Fruit fly (Drosophila melanogaster) whole organism, embryonic: ENCODE data around the gene CG6790.

Source experiments
- Ada2b ChIP-seq: fragments of 200-800 bp; sonication (Bioruptor generic); IDR thresholded peaks from 2 replicates; pipeline ENCODE4 v1.3.6; 2022; ENCODE audit warnings: missing biosample characterization, missing genetic modification characterization
- CG10366 ChIP-seq: fragments of 200-800 bp; sonication (Bioruptor generic); IDR thresholded peaks from 2 replicates; pipeline ENCODE4 v1.3.6; 2022; ENCODE audit warnings: missing biosample characterization, missing genetic modification characterization
- CG11560 ChIP-seq: fragments of 200-800 bp; sonication (Bioruptor generic); IDR thresholded peaks from 3 replicates; pipeline ENCODE4 v1.3.6; 2022; ENCODE audit warnings: missing biosample characterization, missing genetic modification characterization
- CG12659 ChIP-seq: fragments of 200-800 bp; sonication (Bioruptor generic); optimal IDR thresholded peaks from 3 replicates; lab custom pipeline; 2017; ENCODE audit warnings: mild to moderate bottlenecking, missing biosample characterization, missing genetic modification reagents, missing genetic modification characterization
- CG13287 ChIP-seq: fragments of 200-800 bp; sonication (Bioruptor generic); IDR thresholded peaks from 2 replicates; pipeline ENCODE4 v1.3.6; 2022; ENCODE audit warnings: missing biosample characterization, missing genetic modification characterization; ENCODE audit not compliant: partially characterized antibody
- CG17328 ChIP-seq: fragments of 200-800 bp; sonication (Bioruptor generic); IDR thresholded peaks from 2 replicates; pipeline ENCODE4 v1.3.6; 2022; ENCODE audit warnings: missing biosample characterization, missing genetic modification characterization
- CG2120 ChIP-seq: fragments of 200-800 bp; sonication (Bioruptor generic); optimal IDR thresholded peaks from 3 replicates; lab custom pipeline; 2016; ENCODE audit warnings: missing biosample characterization, missing genetic modification characterization
- CG31365 ChIP-seq: fragments of 200-800 bp; sonication (Bioruptor generic); optimal IDR thresholded peaks from 2 replicates; lab custom pipeline; 2018; ENCODE audit warnings: missing biosample characterization, mild to moderate bottlenecking, missing genetic modification characterization
- CG32772 ChIP-seq: fragments of 200-800 bp; sonication (Bioruptor generic); IDR thresholded peaks from 2 replicates; pipeline ENCODE4 v1.3.6; 2022; ENCODE audit warnings: missing biosample characterization, missing genetic modification characterization
- CG3407 ChIP-seq: fragments of 200-800 bp; sonication (Bioruptor generic); optimal IDR thresholded peaks from 2 replicates; lab custom pipeline; 2018; ENCODE audit warnings: missing biosample characterization, mild to moderate bottlenecking, missing genetic modification characterization
- CG34224 ChIP-seq: fragments of 200-800 bp; sonication (Bioruptor generic); IDR thresholded peaks from 3 replicates; pipeline ENCODE4 v1.3.6; 2022; ENCODE audit warnings: missing biosample characterization, missing genetic modification characterization; ENCODE audit not compliant: partially characterized antibody
- CG4360 ChIP-seq: fragments of 200-800 bp; sonication (Bioruptor generic); IDR thresholded peaks from 2 replicates; pipeline ENCODE4 v1.3.6; 2022; ENCODE audit warnings: missing biosample characterization, missing genetic modification characterization
- CG6272 ChIP-seq: fragments of 200-800 bp; sonication (Bioruptor generic); IDR thresholded peaks from 2 replicates; pipeline ENCODE4 v1.3.6; 2022; ENCODE audit warnings: missing biosample characterization, missing genetic modification characterization
- CG6813 ChIP-seq: fragments of 200-800 bp; sonication (Bioruptor generic); optimal IDR thresholded peaks from 2 replicates; lab custom pipeline; 2017; ENCODE audit warnings: missing biosample characterization, missing genetic modification characterization, mild to moderate bottlenecking, moderate library complexity, missing genetic modification reagents
- CG7786 ChIP-seq: fragments of 200-800 bp; sonication (Bioruptor generic); optimal IDR thresholded peaks from 2 replicates; lab custom pipeline; 2016; ENCODE audit warnings: missing biosample characterization, missing genetic modification characterization
- CG7839 ChIP-seq: fragments of 200-800 bp; sonication (Bioruptor generic); optimal IDR thresholded peaks from 3 replicates; lab custom pipeline; 2018; ENCODE audit warnings: missing biosample characterization, mild to moderate bottlenecking, missing genetic modification characterization, moderate library complexity
- Dad ChIP-seq: fragments of 200-800 bp; sonication (Bioruptor generic); optimal IDR thresholded peaks from 3 replicates; lab custom pipeline; 2016; ENCODE audit warnings: missing biosample characterization, missing genetic modification characterization
- Dp ChIP-seq: fragments of 200-800 bp; sonication (Bioruptor generic); optimal IDR thresholded peaks from 2 replicates; lab custom pipeline; 2018; ENCODE audit warnings: missing biosample characterization, mild to moderate bottlenecking, missing genetic modification characterization, moderate library complexity
- Elba2 ChIP-seq: fragments of 200-800 bp; sonication (Bioruptor generic); optimal IDR thresholded peaks from 3 replicates; lab custom pipeline; 2016; ENCODE audit warnings: missing biosample characterization, missing genetic modification characterization
- Ets65A ChIP-seq: fragments of 200-800 bp; sonication (Bioruptor generic); peaks from one replicate; lab custom pipeline; 2016; ENCODE audit warnings: missing biosample characterization, missing genetic modification characterization
- HmgZ ChIP-seq: fragments of 200-800 bp; sonication (Bioruptor generic); optimal IDR thresholded peaks from 2 replicates; lab custom pipeline; 2018; ENCODE audit warnings: missing biosample characterization, mild to moderate bottlenecking, missing genetic modification characterization
- Hmr ChIP-seq: fragments of 200-800 bp; sonication (Bioruptor generic); optimal IDR thresholded peaks from 3 replicates; lab custom pipeline; 2017; ENCODE audit warnings: mild to moderate bottlenecking, missing biosample characterization, missing genetic modification reagents, missing genetic modification characterization
- Med ChIP-seq: fragments of 200-800 bp; sonication (Bioruptor generic); peaks from one replicate; lab custom pipeline; 2016; ENCODE audit warnings: missing biosample characterization, missing genetic modification characterization, mild to moderate bottlenecking, inconsistent platforms, moderate library complexity
- Meics ChIP-seq: fragments of 200-800 bp; sonication (Bioruptor generic); optimal IDR thresholded peaks from 2 replicates; lab custom pipeline; 2017; ENCODE audit warnings: missing biosample characterization, mild to moderate bottlenecking, missing genetic modification characterization
- Neu2 ChIP-seq: fragments of 200-800 bp; sonication (Bioruptor generic); optimal IDR thresholded peaks from 3 replicates; lab custom pipeline; 2016; ENCODE audit warnings: missing biosample characterization, missing genetic modification characterization, borderline replicate concordance
- Oaz ChIP-seq: fragments of 200-800 bp; sonication (Bioruptor generic); IDR thresholded peaks from 2 replicates; pipeline ENCODE4 v1.3.6; 2022; ENCODE audit warnings: missing biosample characterization, missing genetic modification characterization
- Oli ChIP-seq: fragments of 200-800 bp; sonication (Bioruptor generic); optimal IDR thresholded peaks from 2 replicates; lab custom pipeline; 2018; ENCODE audit warnings: missing biosample characterization, mild to moderate bottlenecking, missing genetic modification characterization, moderate library complexity
- Pdp1 ChIP-seq, 2 experiments: fragments of 200-800 bp; sonication (Bioruptor generic); optimal IDR thresholded peaks; 3 replicates each; lab custom pipeline; 2016; ENCODE audit warnings: missing biosample characterization in 2 of 2, missing genetic modification characterization in 2 of 2, mild to moderate bottlenecking in 1 of 2, moderate library complexity in 1 of 2
- Taf1 ChIP-seq: fragments of 200-800 bp; sonication (Bioruptor generic); IDR thresholded peaks from 2 replicates; pipeline ENCODE4 v1.3.6; 2022; ENCODE audit warnings: missing biosample characterization, missing genetic modification characterization
- Xbp1 ChIP-seq: fragments of 200-800 bp; sonication (Bioruptor generic); optimal IDR thresholded peaks from 3 replicates; lab custom pipeline; 2016; ENCODE audit warnings: missing biosample characterization, mild to moderate bottlenecking, missing genetic modification characterization
- aop ChIP-seq: fragments of 200-800 bp; sonication (Bioruptor generic); IDR thresholded peaks from 2 replicates; pipeline ENCODE4 v1.3.6; 2022; ENCODE audit warnings: missing biosample characterization, missing genetic modification characterization
- ash1 ChIP-seq: fragments of 200-800 bp; sonication (Bioruptor generic); optimal IDR thresholded peaks from 2 replicates; lab custom pipeline; 2018; ENCODE audit warnings: missing biosample characterization, mild to moderate bottlenecking, missing genetic modification characterization
- corto ChIP-seq: fragments of 200-800 bp; sonication (Bioruptor generic); optimal IDR thresholded peaks from 2 replicates; lab custom pipeline; 2016; ENCODE audit warnings: missing biosample characterization, mild to moderate bottlenecking, missing genetic modification characterization, moderate library complexity
- dysf ChIP-seq: fragments of 200-800 bp; sonication (Bioruptor generic); IDR thresholded peaks from 3 replicates; pipeline ENCODE4 v1.3.6; 2022; ENCODE audit warnings: missing biosample characterization, missing genetic modification characterization
- h ChIP-seq: fragments of >200 bp; optimal IDR thresholded peaks from 2 replicates; lab custom pipeline; 2017
- hth ChIP-seq: fragments of >200 bp; optimal IDR thresholded peaks from 2 replicates; lab custom pipeline; 2017; ENCODE audit warnings: inconsistent platforms
- lbe ChIP-seq: fragments of 200-800 bp; sonication (Bioruptor generic); optimal IDR thresholded peaks from 2 replicates; lab custom pipeline; 2016; ENCODE audit warnings: missing biosample characterization, mild to moderate bottlenecking, missing genetic modification characterization
- maf-S ChIP-seq: fragments of 200-800 bp; sonication (Bioruptor generic); optimal IDR thresholded peaks from 2 replicates; lab custom pipeline; 2016; ENCODE audit warnings: missing biosample characterization, missing genetic modification characterization
- nmo ChIP-seq: fragments of 200-800 bp; sonication (Bioruptor generic); optimal IDR thresholded peaks from 2 replicates; lab custom pipeline; 2018; ENCODE audit warnings: missing biosample characterization, mild to moderate bottlenecking, missing genetic modification characterization, moderate library complexity
- otp ChIP-seq: fragments of 200-800 bp; sonication (Bioruptor generic); IDR thresholded peaks from 3 replicates; pipeline ENCODE4, ENCODE4 v1.3.6; 2022; ENCODE audit warnings: missing biosample characterization, missing genetic modification characterization
- ro ChIP-seq: fragments of 200-800 bp; sonication (Bioruptor generic); IDR thresholded peaks from 2 replicates; pipeline ENCODE4 v1.3.6; 2022; ENCODE audit warnings: missing biosample characterization, missing genetic modification characterization
- slp2 ChIP-seq: fragments of 200-800 bp; sonication (Bioruptor generic); optimal IDR thresholded peaks from 2 replicates; lab custom pipeline; 2016; ENCODE audit warnings: missing biosample characterization, missing genetic modification characterization
- sna ChIP-seq: fragments of 200-800 bp; sonication (Bioruptor generic); IDR thresholded peaks from 2 replicates; pipeline ENCODE4 v1.3.6; 2022; ENCODE audit warnings: missing biosample characterization, missing genetic modification characterization; ENCODE audit not compliant: partially characterized antibody
- so ChIP-seq: fragments of 200-800 bp; sonication (Bioruptor generic); IDR thresholded peaks from 3 replicates; pipeline ENCODE4 v1.3.6; 2022; ENCODE audit warnings: missing biosample characterization, missing genetic modification characterization
- tap ChIP-seq: fragments of 200-800 bp; optimal IDR thresholded peaks from 3 replicates; lab custom pipeline; 2019; ENCODE audit warnings: missing biosample characterization, mild to moderate bottlenecking, missing genetic modification characterization, moderate library complexity
- tin ChIP-seq: fragments of 200-800 bp; sonication (Bioruptor generic); optimal IDR thresholded peaks from 3 replicates; lab custom pipeline; 2016; ENCODE audit warnings: missing biosample characterization, missing genetic modification characterization
- tio ChIP-seq: fragments of 200-800 bp; sonication (Bioruptor generic); optimal IDR thresholded peaks from 2 replicates; lab custom pipeline; 2017; ENCODE audit warnings: missing biosample characterization, missing genetic modification characterization, inconsistent platforms
- tll ChIP-seq, 2 experiments: fragments of 200-800 bp in 1 of 2; fragments of >200 bp in 1 of 2; sonication (Bioruptor generic) in 1 of 2; optimal IDR thresholded peaks; 2 replicates each; lab custom pipeline; 2017 to 2019; ENCODE audit warnings: missing biosample characterization in 2 of 2, missing genetic modification characterization in 2 of 2, mild to moderate bottlenecking in 1 of 2, moderate library complexity in 1 of 2
- vvl ChIP-seq: fragments of 200-800 bp; sonication (Bioruptor generic); IDR thresholded peaks from 2 replicates; pipeline ENCODE4 v1.3.6; 2022; ENCODE audit warnings: missing biosample characterization, missing genetic modification characterization
- wdn ChIP-seq: fragments of 200-800 bp; sonication (Bioruptor generic); IDR thresholded peaks from 2 replicates; pipeline ENCODE4 v1.3.6; 2022; ENCODE audit warnings: missing biosample characterization, missing genetic modification characterization
- zfh1 ChIP-seq: fragments of 200-800 bp; sonication (Bioruptor generic); IDR thresholded peaks from 3 replicates; pipeline ENCODE4 v1.3.6; 2022; ENCODE audit warnings: missing biosample characterization, missing genetic modification characterization

CG6790 gene

DNA sequence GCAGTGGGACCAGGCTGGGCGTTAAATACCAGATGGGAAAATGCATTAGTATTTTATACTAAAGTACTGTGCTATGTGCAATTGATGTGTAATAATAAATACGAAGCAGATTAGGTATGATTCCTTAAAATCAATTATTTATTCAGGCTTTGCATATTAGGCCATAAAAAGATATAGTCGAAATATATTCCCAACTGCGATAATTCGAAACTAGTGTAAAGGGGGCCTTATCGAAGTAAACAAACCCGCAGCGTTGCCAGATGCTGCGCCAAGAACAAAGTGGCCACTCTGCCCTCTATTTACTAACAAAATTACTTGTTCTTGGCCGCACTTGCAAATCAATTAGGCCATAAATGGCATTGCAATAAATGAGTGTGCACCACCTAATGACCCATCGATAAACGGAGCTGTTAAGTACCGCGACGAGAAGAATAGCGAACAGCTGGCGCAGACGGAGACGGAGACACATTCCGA, 21.0 kb downstream of the CG6790 start, which contains the start of gene CG10898 (continued):
- TF ChIP-seq Med (GFP tag; lab: Kevin White, UChicago) (peak; percentile 98), Elba2 (GFP tag; lab: Kevin White, UChicago) (peak; percentile 69), CG11560 (tag; lab: Robert Waterston, UW) (peak; percentile 74), CG10366 (peak; percentile 86), tin (GFP tag; lab: Kevin White, UChicago) (peak; percentile 85), CG34224 (GFP tag; lab: Robert Waterston, UW) (no peak), CG7839 (peak; percentile 75), CG32772 (peak; percentile 86), wdn (GFP tag; lab: Robert Waterston, UW) (peak; percentile 75), sna (GFP tag; lab: Robert Waterston, UW) (peak; percentile 11; the same call in 1 of the 2 replicates), Oaz (GFP tag; lab: Robert Waterston, UW) (peak; percentile 80), CG13287 (GFP tag; lab: Robert Waterston, UW) (peak; percentile 56; the same call in 1 of the 2 replicates), maf-S (GFP tag; lab: Kevin White, UChicago) (peak; percentile 88), tap (peak; percentile 20), CG12659 (GFP tag; lab: Kevin White, UChicago) (peak; percentile 91), ro (0 out of 2 replicates have a peak, but pooled peaks have one; percentile 43), CG2120 (GFP tag; lab: Kevin White, UChicago) (peak; percentile 94), CG17328 (peak; percentile 75), zfh1 (peak; percentile 87), vvl (peak; percentile 94), Dp (peak; percentile 61), hth (lab: Kevin White, UChicago) (no peak), CG6272 (GFP tag; lab: Robert Waterston, UW) (peak; percentile 80), aop (GFP tag; lab: Robert Waterston, UW) (no peak), dysf (GFP tag; lab: Robert Waterston, UW) (peak; percentile 84), CG6813 (GFP tag; lab: Kevin White, UChicago) (peak; percentile 55), h (lab: Kevin White, UChicago) (no peak), ash1 (GFP tag; lab: Kevin White, UChicago) (no peak), CG3407 (peak; percentile 39), Taf1 (GFP tag; lab: Robert Waterston, UW) (peak; percentile 73), Pdp1 (GFP tag; optimal IDR thresholded peaks at IDR 0.05; lab: Kevin White, UChicago) (peak; percentile 81 to 89), lbe (GFP tag; lab: Kevin White, UChicago) (peak; percentile 36), Dad (GFP tag; lab: Kevin White, UChicago) (peak; percentile 67), HmgZ (tag; lab: Kevin White, UChicago) (peak; percentile 89), Xbp1 (GFP tag; lab: Kevin White, UChicago) (peak; percentile 92), Hmr (GFP tag; lab: Kevin White, UChicago) (peak; percentile 88), slp2 (GFP tag; lab: Kevin White, UChicago) (peak; percentile 80), tio (GFP tag; lab: Kevin White, UChicago) (peak; percentile 64), Meics (GFP tag; lab: Kevin White, UChicago) (peak; percentile 74), Neu2 (peak; percentile 68), CG31365 (tag; lab: Kevin White, UChicago) (peak; percentile 9), Ada2b (GFP tag; lab: Robert Waterston, UW) (peak; percentile 80), so (peak; percentile 88), Oli (tag; lab: Kevin White, UChicago) (peak; percentile 60), otp (GFP tag; lab: Robert Waterston, UW) (peak; percentile 88), nmo (GFP tag; lab: Kevin White, UChicago) (peak; percentile 93), tll (GFP tag; optimal IDR thresholded peaks at IDR 0.05; lab: Kevin White, UChicago) (no peak), corto (GFP tag; lab: Kevin White, UChicago) (no peak), CG4360 (GFP tag; lab: Robert Waterston, UW) (0 out of 2 replicates have a peak, but pooled peaks have one; percentile 32), Ets65A (peak; percentile 98), CG7786 (peak; percentile 83)
